Worm (Caenorhabditis elegans): ENCODE measurements around the gene D2062.4.
A peak's percentile ranks its signal among the peaks of the same experiment; 100 is the strongest.
"Not testable (repeated sequence)": the region's sequence is repeated elsewhere in the genome, so short reads cannot be mapped to it uniquely, and the experiment has no call there.

D2062.4 gene

ce11 chrII:2611009-2611408 lies 12.2 kb upstream of the D2062.4 start:
- TF ChIP-seq mes-4 (tag; optimal IDR thresholded peaks at IDR 0.05) (no peak), ztf-28 (GFP tag; IDR thresholded peaks at IDR 0.05) (0 out of 2 replicates have a peak, but pooled peaks have one; percentile 9)

- TF ChIP-seq cebp-1 (GFP tag; IDR thresholded peaks at IDR 0.05); cebp-1 (tag; optimal IDR thresholded peaks at IDR 0.05); hrde-1 (tag; optimal IDR thresholded peaks at IDR 0.05; ENCODE audit: borderline replicate concordance); lin-26 (GFP tag; IDR thresholded peaks at IDR 0.05): not testable (repeated sequence)
Observed at ce11 chrII:2612278-2612677, 10.9 kb upstream of the D2062.4 start, which contains the start of gene D2062.13. TSS of gene D2062.13 (plus strand) at chrII:2612578.

ce11 chrII:2616634-2617033 lies 6.6 kb upstream of the D2062.4 start, which contains the start of gene msrp-5:
TSS of gene msrp-5 (plus strand) at chrII:2616934.
- TF ChIP-seq Y53F4B.3 (GFP tag; IDR thresholded peaks at IDR 0.05); ztf-26 (tag; optimal IDR thresholded peaks at IDR 0.05); lag-1 (GFP tag; IDR thresholded peaks at IDR 0.05): not testable (repeated sequence)

- TF ChIP-seq nhr-120 (GFP tag; IDR thresholded peaks at IDR 0.05); K12H6.12 (tag; optimal IDR thresholded peaks at IDR 0.05); hlh-26 (GFP tag; conservative IDR thresholded peaks at IDR 0.05): not testable (repeated sequence)
Observed at ce11 chrII:2619148-2619547, 4.1 kb upstream of the D2062.4 start, which contains the start of gene msrp-6. TSS of gene msrp-6 (plus strand) at chrII:2619448.

ce11 chrII:2622480-2622879 lies 722 bp upstream of the D2062.4 start, which contains the start of gene D2062.5:
TSS of gene D2062.5 (plus strand) at chrII:2622780.
- no peak for TF ChIP-seq lir-1 (GFP tag; conservative IDR thresholded peaks at IDR 0.05)
- no peak for TF ChIP-seq Y56A3A.18 (GFP tag; IDR thresholded peaks at IDR 0.05)
- no peak for TF ChIP-seq unc-62 (GFP tag; optimal IDR thresholded peaks at IDR 0.05)
- TF ChIP-seq nhr-90 (tag; optimal IDR thresholded peaks at IDR 0.05), result no peak
- TF ChIP-seq pha-4 (tag; optimal IDR thresholded peaks at IDR 0.05), result no peak
- TF ChIP-seq F57C9.4 (tag; optimal IDR thresholded peaks at IDR 0.05), result no peak
- no peak for TF ChIP-seq madf-3 (GFP tag; IDR thresholded peaks at IDR 0.05)

- TF ChIP-seq F57A8.1 (GFP tag; optimal IDR thresholded peaks at IDR 0.05) (no peak), cebp-1 (GFP tag; IDR thresholded peaks at IDR 0.05) (no peak), cebp-1 (tag; optimal IDR thresholded peaks at IDR 0.05) (no peak)
Observed at ce11 chrII:2624792-2625191, 1.6 kb downstream of the D2062.4 start, which contains the start of gene lgc-28. TSS of gene lgc-28 (plus strand) at chrII:2625092.

- TF ChIP-seq egrh-3 (GFP tag; IDR thresholded peaks at IDR 0.05) (peak; percentile 87; the same call in 1 of the 2 replicates), F33H1.4 (GFP tag; IDR thresholded peaks at IDR 0.05) (no peak), nhr-90 (tag; optimal IDR thresholded peaks at IDR 0.05) (no peak), tbx-9 (tag; optimal IDR thresholded peaks at IDR 0.05; ENCODE audit: borderline replicate concordance) (no peak), nfyb-1 (GFP tag; IDR thresholded peaks at IDR 0.05) (no peak), C06A6.2 (GFP tag; conservative IDR thresholded peaks at IDR 0.05) (no peak), ama-1 (optimal IDR thresholded peaks at IDR 0.05) (no peak), ama-1 (GFP tag; optimal IDR thresholded peaks at IDR 0.05) (no peak), ccch-3 (GFP tag; optimal IDR thresholded peaks at IDR 0.05) (no peak), sdz-38 (tag; optimal IDR thresholded peaks at IDR 0.05) (no peak), B0019.2 (GFP tag; conservative IDR thresholded peaks at IDR 0.05) (no peak), ztf-3 (GFP tag; optimal IDR thresholded peaks at IDR 0.05) (no peak), ztf-22 (GFP tag; optimal IDR thresholded peaks at IDR 0.05) (no peak), ceh-27 (GFP tag; optimal IDR thresholded peaks at IDR 0.05) (no peak), sptf-2 (GFP tag; optimal IDR thresholded peaks at IDR 0.05) (no peak), F49E8.2 (tag; optimal IDR thresholded peaks at IDR 0.05; ENCODE audit: insufficient read depth) (no peak), dox-1 (GFP tag; IDR thresholded peaks at IDR 0.05) (0 out of 2 replicates have a peak, but pooled peaks have one; percentile 26), xnd-1 (tag; optimal IDR thresholded peaks at IDR 0.05) (no peak), chd-7 (tag; optimal IDR thresholded peaks at IDR 0.05) (peak; percentile 4), nhr-120 (GFP tag; IDR thresholded peaks at IDR 0.05) (no peak)
Observed at ce11 chrII:2627154-2627799, 4.1 kb downstream of the D2062.4 start, which contains the start of gene sri-71. TSS of gene sri-71 (plus strand) at chrII:2627749.
